Worm (Caenorhabditis elegans) whole organism, L4 larva: ENCODE data around the gene citk-2.
A peak's percentile ranks its signal among the peaks of the same experiment; 100 is the strongest.

Source experiments
- aha-1 ChIP-seq: fragments of 150-350 bp; peaks from one replicate; lab custom pipeline; 2014; ENCODE audit warnings: missing biosample characterization, missing genetic modification characterization
- ces-1 ChIP-seq: fragments of 150-350 bp; sonication (generic microtip); optimal IDR thresholded peaks from 4 replicates; lab custom pipeline; 2014; ENCODE audit warnings: missing biosample characterization, missing genetic modification reagents, missing genetic modification characterization
- fkh-10 ChIP-seq: fragments of 150-350 bp; optimal IDR thresholded peaks from 2 replicates; lab custom pipeline; 2014; ENCODE audit warnings: missing biosample characterization, missing genetic modification reagents, missing genetic modification characterization
- lsy-2 ChIP-seq, 2 experiments: fragments of 150-350 bp in 1 of 2; sonication (generic microtip) in 1 of 2; optimal IDR thresholded peaks; 2 replicates each; lab custom pipeline; 2014 to 2017; ENCODE audit warnings: missing biosample characterization in 2 of 2, missing genetic modification characterization in 2 of 2
- mdl-1 ChIP-seq, 2 experiments: fragments of 150-350 bp in 1 of 2; sonication (generic microtip) in 1 of 2; optimal IDR thresholded peaks; 2 replicates each; lab custom pipeline; 2014 to 2017; ENCODE audit warnings: missing biosample characterization in 2 of 2, missing genetic modification characterization in 2 of 2
- nhr-10 ChIP-seq: fragments of 150-350 bp; optimal IDR thresholded peaks from 2 replicates; lab custom pipeline; 2014; ENCODE audit warnings: missing biosample characterization, missing genetic modification characterization
- nhr-28 ChIP-seq: fragments of 150-350 bp; optimal IDR thresholded peaks from 2 replicates; lab custom pipeline; 2014; ENCODE audit warnings: missing biosample characterization, missing genetic modification characterization
- nhr-76 ChIP-seq: fragments of 150-350 bp; optimal IDR thresholded peaks from 2 replicates; lab custom pipeline; 2014; ENCODE audit warnings: missing biosample characterization, missing genetic modification characterization
- pha-4 ChIP-seq, 2 experiments: fragments of 150-350 bp in 1 of 2; fragments of 200-800 bp in 1 of 2; sonication (Bioruptor generic) in 1 of 2; IDR thresholded peaks in 1 of 2; optimal IDR thresholded peaks in 1 of 2; 2 replicates each; pipeline versions ENCODE4 v1.3.6 to Lab custom; 2014 to 2022; ENCODE audit warnings: missing genetic modification characterization in 2 of 2, missing genetic modification reagents in 2 of 2, missing biosample characterization in 1 of 2, missing compliant biosample characterization in 1 of 2
- zip-2 ChIP-seq: fragments of 150-350 bp; optimal IDR thresholded peaks from 2 replicates; lab custom pipeline; 2014; ENCODE audit warnings: missing biosample characterization, missing genetic modification characterization

ce11 chrII:5018578-5018977 lies 19.3 kb downstream of the citk-2 start:
- TF ChIP-seq fkh-10 (GFP tag; lab: Kevin White, UChicago) (no peak), zip-2 (tag; lab: Kevin White, UChicago) (no peak), nhr-28 (tag; lab: Kevin White, UChicago) (no peak), nhr-76 (tag; lab: Kevin White, UChicago) (no peak), mdl-1 (tag; optimal IDR thresholded peaks at IDR 0.05; lab: Kevin White, UChicago) (no peak), ces-1 (GFP tag; lab: Kevin White, UChicago) (no peak), nhr-10 (no peak), pha-4 (GFP tag; IDR thresholded peaks at IDR 0.05; lab: Robert Waterston, UW) (no peak), pha-4 (tag; optimal IDR thresholded peaks at IDR 0.05; lab: Kevin White, UChicago) (no peak), aha-1 (tag; lab: Kevin White, UChicago) (peak; percentile 24), lsy-2 (tag; optimal IDR thresholded peaks at IDR 0.05; lab: Kevin White, UChicago) (no peak)
